Worm (Caenorhabditis elegans): ENCODE measurements around the gene F25E5.9.

Gene F25E5.9

DNA sequence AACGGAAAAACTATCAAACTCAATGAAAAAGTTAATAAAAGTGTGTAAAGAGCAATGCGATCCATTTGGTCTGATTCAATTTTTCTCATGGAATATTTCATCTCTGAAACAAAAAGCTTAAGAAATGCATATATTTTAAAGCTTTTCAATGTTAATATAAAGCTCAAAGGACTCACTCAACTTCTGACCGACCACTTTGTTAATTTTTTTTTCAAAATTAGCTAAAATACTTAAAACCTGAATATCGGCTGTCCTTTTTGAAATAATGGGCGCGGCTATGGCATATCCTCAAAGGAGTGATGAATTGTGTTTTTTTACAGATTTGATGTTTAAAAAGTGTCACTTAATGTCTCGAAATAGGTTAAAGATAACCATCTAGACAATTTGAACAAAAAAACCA, 47.9 kb downstream of the F25E5.9 start, which contains the start of gene C02H6.1:
Gene C02H6.1, minus strand, starts transcription at position 101 of the 400 bp plus-strand sequence.
- no peak for TF ChIP-seq pha-2 (tag; optimal IDR thresholded peaks at IDR 0.05)
- no peak for TF ChIP-seq hlh-8 (tag; optimal IDR thresholded peaks at IDR 0.05)
- no peak for TF ChIP-seq dve-1 (tag; optimal IDR thresholded peaks at IDR 0.05)
- TF ChIP-seq fkh-6 (tag; optimal IDR thresholded peaks at IDR 0.05), result no peak
- TF ChIP-seq fax-1 (tag; optimal IDR thresholded peaks at IDR 0.05), result no peak
- no peak for TF ChIP-seq lin-11 (tag; optimal IDR thresholded peaks at IDR 0.05)
- TF ChIP-seq sdc-2 (tag; optimal IDR thresholded peaks at IDR 0.05), result no peak
- no peak for TF ChIP-seq sox-4 (tag; optimal IDR thresholded peaks at IDR 0.05)
- TF ChIP-seq pag-3 (tag; optimal IDR thresholded peaks at IDR 0.05; ENCODE audit: borderline replicate concordance), result no peak

DNA sequence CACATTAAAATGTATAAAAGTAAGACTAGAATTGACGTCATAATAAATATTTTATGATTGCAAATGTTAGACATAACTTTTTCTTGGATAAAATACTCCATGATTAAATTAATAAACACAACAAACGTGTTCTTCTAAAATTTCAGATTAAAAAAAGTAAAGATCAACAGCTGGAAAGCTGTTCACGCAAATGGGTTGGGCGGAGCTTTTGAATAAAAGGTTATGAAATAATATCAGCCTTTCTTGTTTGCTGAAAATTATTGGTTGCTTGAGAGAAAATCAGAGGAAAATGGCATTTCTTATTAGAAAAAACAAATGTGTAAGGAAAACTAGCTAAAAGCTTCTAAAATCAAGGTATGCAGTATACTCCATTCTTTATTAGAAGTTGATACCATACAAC, 50.0 kb downstream of the F25E5.9 start, which contains the start of gene C02H6.3:
Gene C02H6.3, minus strand, starts transcription at position 101 of the 400 bp plus-strand sequence.
- TF ChIP-seq tbx-7 (tag; optimal IDR thresholded peaks at IDR 0.05), result no peak
- no peak for TF ChIP-seq Y22D7AL.16 (tag; optimal IDR thresholded peaks at IDR 0.05)
- no peak for TF ChIP-seq dmd-4 (tag; optimal IDR thresholded peaks at IDR 0.05; ENCODE audit: borderline replicate concordance)
- TF ChIP-seq C38D4.7 (GFP tag; optimal IDR thresholded peaks at IDR 0.05), result no peak
- no peak for TF ChIP-seq elt-2 (tag; optimal IDR thresholded peaks at IDR 0.05)
- no peak for TF ChIP-seq ref-2 (tag; optimal IDR thresholded peaks at IDR 0.05)
- no peak for TF ChIP-seq pat-9 (tag; optimal IDR thresholded peaks at IDR 0.05)
- no peak for TF ChIP-seq ceh-18 (tag; optimal IDR thresholded peaks at IDR 0.05)
- no peak for TF ChIP-seq ceh-22 (tag; optimal IDR thresholded peaks at IDR 0.05)
- TF ChIP-seq zip-5 (tag; optimal IDR thresholded peaks at IDR 0.05), result no peak

Data from whole organism, late embryonic.